Fruit fly (Drosophila melanogaster) S2 (cell line): ENCODE data around the gene P58IPK.

Experiments
- CG8478 ChIP-seq: fragments of >200 bp; optimal IDR thresholded peaks from 2 replicates; lab custom pipeline; 2018
- CTCF ChIP-seq, 2 experiments: fragments of >200 bp; optimal IDR thresholded peaks; 2 replicates each; lab custom pipeline; 2018

dm6 chr3R:9548769-9549168 is 38.0 kb upstream of the P58IPK start:
- no peak for TF ChIP-seq CTCF (optimal IDR thresholded peaks at IDR 0.05; lab: Kevin White, UChicago)
- no peak for TF ChIP-seq CG8478
